Fruit fly (Drosophila melanogaster) whole organism: Measurements from ENCODE around the gene CG43245.

Experiments
- EcR ChIP-seq, 2 experiments: fragments of >200 bp; optimal IDR thresholded peaks; 2 replicates each; lab custom pipeline; 2017; ENCODE audit warnings: missing biosample characterization in 2 of 2, missing genetic modification characterization in 2 of 2, missing genetic modification reagents in 2 of 2
- pan ChIP-seq: fragments of >200 bp; optimal IDR thresholded peaks from 2 replicates; lab custom pipeline; 2017

DNA sequence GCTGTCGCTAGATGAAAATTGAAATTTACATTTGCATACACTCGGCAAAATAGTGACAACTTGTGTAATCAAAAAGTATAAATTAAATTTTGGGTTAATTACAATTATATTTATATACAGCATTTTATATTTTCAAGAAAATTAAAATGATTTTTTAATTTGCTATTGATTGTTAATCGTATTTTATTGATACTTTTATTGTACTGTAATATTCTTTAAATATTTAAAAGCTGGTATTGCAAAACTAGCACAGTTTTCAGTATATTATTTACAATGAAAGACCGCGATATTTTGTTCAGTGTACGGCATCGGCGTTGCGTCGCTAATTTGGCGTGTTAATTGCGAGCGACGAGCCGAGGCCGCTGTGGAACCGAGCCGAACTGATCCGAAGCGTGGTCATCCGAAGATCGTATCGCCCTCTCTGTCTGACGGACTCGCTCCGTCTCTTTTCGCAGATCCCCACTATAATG, 19.1 kb upstream of the CG43245 start:
- TF ChIP-seq EcR (GFP tag; optimal IDR thresholded peaks at IDR 0.05; lab: Kevin White, UChicago): no peak
- no peak for TF ChIP-seq pan
